Fruit fly (Drosophila melanogaster) Kc167 (cell line): ENCODE measurements around the gene Mst57Dc.

Source experiments
- Myc ChIP-seq: fragments of >200 bp; optimal IDR thresholded peaks from 2 replicates; lab custom pipeline; 2017; ENCODE audit warnings: missing external identifiers
- Sin3A ChIP-seq: fragments of >200 bp; optimal IDR thresholded peaks from 2 replicates; lab custom pipeline; 2018; ENCODE audit warnings: missing external identifiers
- h ChIP-seq: fragments of >200 bp; optimal IDR thresholded peaks from 3 replicates; lab custom pipeline; 2018; ENCODE audit warnings: missing external identifiers
- insv ChIP-seq: fragments of >200 bp; optimal IDR thresholded peaks from 3 replicates; lab custom pipeline; 2018; ENCODE audit warnings: missing external identifiers
- psq ChIP-seq: fragments of >200 bp; optimal IDR thresholded peaks from 2 replicates; lab custom pipeline; 2017; ENCODE audit warnings: missing external identifiers
- ttk ChIP-seq: sonication (Bioruptor generic); optimal IDR thresholded peaks from 2 replicates; lab custom pipeline; 2017; ENCODE audit warnings: missing external identifiers

Gene Mst57Dc

DNA sequence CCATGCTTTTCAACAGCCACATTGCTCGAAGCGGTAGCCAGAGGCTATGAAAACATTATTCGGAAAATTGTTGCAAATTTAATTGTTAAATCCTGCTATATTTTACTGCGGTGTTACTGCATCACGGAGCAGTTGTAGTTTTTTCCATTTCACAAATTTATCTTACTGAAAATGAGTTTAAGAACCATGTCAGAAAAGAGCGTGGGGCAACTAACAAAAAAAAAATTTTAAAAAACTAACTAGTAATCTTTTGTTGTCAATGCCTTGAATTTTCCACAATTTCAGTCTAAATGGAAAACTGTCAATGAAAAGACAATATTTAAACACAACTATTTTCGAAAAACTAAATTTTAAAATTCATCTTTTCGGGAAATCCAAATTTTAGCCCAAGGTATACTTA, 18.7 kb downstream of the Mst57Dc start, which contains the start of gene CG5024:
TSS of gene CG5024 (plus strand) at position 301 of the 400 bp plus-strand sequence.
- TF ChIP-seq ttk (lab: Kevin White, UChicago) (no peak), Myc (lab: Kevin White, UChicago) (no peak), insv (no peak), psq (lab: Kevin White, UChicago) (no peak), Sin3A (lab: Kevin White, UChicago) (no peak), h (lab: Kevin White, UChicago) (no peak)

DNA sequence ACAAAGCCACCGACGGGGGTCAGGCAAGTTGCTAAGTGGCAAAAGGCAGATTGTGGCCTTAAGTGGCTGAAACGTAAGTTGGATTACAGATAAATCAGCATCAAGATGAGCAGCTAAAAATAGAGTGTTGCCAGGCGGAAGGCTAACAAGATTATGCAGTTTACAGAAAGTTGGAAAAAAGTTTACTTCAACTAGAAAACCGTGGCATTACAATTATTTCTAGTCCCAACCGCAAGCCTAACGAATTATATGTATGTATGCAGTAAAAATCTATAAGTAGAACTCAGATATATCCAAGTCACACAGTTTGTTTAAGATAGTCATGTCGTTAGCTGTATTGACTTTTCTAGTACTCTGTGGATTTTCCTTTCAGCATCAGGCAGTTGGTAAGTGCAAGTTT, 23.4 kb downstream of the Mst57Dc start, which contains the start of gene BG642167:
TSS of gene BG642167 (plus strand) at position 301 of the 400 bp plus-strand sequence.
- TF ChIP-seq ttk (lab: Kevin White, UChicago) (no peak), psq (lab: Kevin White, UChicago) (no peak), Sin3A (lab: Kevin White, UChicago) (no peak), insv (no peak), h (lab: Kevin White, UChicago) (no peak), Myc (lab: Kevin White, UChicago) (no peak)

DNA sequence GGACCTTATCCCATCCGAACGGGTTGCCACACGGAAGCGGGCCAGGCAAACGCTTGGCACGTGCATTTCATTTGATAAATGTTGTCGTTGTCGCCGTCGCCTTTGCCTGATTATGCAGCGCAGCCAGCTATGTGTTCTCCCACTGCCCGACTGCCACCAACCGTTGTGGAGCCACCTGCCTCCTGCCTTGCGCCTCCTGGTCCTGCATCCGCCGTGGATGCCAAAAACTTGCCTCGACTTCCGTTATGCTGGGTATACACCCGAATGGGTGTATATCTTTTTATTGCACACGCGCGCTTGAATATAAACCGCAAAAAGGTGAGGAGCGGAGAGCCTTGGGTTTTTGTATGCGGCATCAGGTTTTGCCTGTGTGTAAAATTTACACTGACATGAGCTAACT, 37.7 kb downstream of the Mst57Dc start:
- TF ChIP-seq Myc (lab: Kevin White, UChicago) (no peak), insv (no peak), ttk (lab: Kevin White, UChicago) (no peak), psq (lab: Kevin White, UChicago) (no peak)

DNA sequence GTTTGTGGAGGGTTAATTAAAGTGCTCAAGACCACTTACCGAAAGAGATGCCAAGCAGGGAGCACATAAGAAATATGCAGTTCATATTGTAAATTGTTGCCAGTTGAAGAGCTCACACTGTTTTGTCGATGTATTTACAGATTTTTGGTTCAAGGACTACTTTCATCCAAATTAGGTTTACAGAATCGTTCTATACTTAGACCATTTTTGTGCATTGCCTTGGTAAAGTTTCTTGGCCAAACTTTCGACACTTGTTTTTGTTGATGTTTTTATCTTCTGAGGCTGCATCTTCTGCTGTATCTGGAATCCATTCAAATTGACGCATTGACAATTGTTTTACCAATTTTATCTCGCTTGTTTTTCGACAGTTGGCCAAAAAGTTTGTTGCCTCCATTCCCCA, 39.1 kb downstream of the Mst57Dc start, which contains the start of gene CG31093:
TSS of gene CG31093 (minus strand) at position 101 of the 400 bp plus-strand sequence.
- TF ChIP-seq psq (lab: Kevin White, UChicago) (no peak), Sin3A (lab: Kevin White, UChicago) (no peak)

DNA sequence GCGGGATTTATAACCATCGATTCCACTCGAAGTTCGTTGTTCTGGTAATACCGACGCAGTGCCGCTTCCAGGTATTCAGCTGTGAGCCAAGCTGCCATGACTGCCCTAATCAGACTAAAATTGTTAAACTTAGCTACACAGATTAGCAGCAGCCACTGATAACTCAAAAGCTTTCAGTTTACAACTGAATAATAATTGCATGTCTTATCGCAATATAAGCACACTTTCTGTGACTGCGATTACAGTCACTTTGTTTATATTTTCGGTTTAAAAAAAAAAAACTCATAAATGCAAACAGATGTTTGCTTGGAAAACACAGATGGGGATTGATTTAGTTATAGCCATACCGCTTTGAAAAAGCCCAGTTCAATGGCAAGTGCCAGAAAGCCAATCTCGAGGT, 40.1 kb downstream of the Mst57Dc start, which contains the start of gene CG31380:
TSS of gene CG31380 (minus strand) at position 101 of the 400 bp plus-strand sequence.
- TF ChIP-seq ttk (lab: Kevin White, UChicago) = no peak
- no peak for TF ChIP-seq h (lab: Kevin White, UChicago)
- no peak for TF ChIP-seq psq (lab: Kevin White, UChicago)
- TF ChIP-seq Sin3A (lab: Kevin White, UChicago) = no peak
- no peak for TF ChIP-seq insv

DNA sequence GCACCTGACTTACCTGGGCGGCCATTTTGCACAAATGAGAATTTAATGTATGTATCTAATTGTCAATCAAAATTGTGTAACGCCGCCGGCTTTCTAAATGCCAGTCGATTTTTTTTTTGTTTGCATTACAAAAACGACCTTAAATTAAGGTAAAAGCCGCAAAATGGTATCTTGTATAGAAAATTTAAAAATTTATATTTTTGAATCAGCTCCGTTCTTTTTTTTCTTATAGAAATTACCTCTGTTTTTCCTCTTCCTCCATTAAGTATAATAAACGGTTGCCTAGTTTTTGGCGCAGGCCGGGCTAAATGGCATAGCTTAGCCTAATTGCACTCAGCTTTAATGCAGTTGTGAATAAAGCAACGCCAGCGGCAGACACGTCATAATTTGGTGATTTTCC, 42.3 kb downstream of the Mst57Dc start, which contains the start of gene CG4960:
TSS of gene CG4960 (minus strand) at position 101 of the 400 bp plus-strand sequence.
- TF ChIP-seq ttk (lab: Kevin White, UChicago) = no peak
- no peak for TF ChIP-seq Sin3A (lab: Kevin White, UChicago)
- TF ChIP-seq Myc (lab: Kevin White, UChicago) = no peak
- no peak for TF ChIP-seq h (lab: Kevin White, UChicago)
- TF ChIP-seq insv = no peak
- no peak for TF ChIP-seq psq (lab: Kevin White, UChicago)

DNA sequence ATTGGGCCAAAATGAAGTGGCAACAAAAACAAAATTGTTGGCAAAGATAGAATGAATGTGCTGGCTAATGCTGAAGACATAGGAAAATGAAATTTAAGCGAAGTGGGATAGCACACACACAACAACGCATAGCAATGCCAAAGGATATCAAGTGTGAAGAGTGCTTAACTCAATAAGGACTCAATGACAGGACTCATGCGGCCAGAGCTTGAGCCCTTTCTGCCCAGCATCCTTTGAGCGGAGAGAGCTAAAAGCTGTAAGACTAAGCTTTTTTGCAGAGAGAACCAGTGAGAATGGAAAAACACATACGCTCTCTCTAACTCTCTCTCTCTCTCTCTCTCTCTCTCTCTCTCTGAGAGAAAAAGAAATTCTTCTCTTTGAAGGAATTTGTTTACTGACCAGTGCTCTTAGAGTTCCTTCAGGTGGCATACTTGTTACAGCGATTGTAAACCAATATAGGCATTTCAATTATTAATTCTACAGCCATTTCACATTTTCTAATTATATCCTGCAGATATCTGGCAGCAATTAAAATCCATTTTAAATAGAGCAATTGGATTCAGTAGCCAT, 46.6 kb downstream of the Mst57Dc start:
- TF ChIP-seq Sin3A (lab: Kevin White, UChicago) (no peak), insv (no peak)
